Worm (Caenorhabditis elegans) whole organism, midembryonic: ENCODE data around the gene Y43F8C.23.

Experiments
- T22C8.4 ChIP-seq: fragments of 200-800 bp; sonication (Bioruptor generic); IDR thresholded peaks from 2 replicates; pipeline ENCODE4 v1.3.6; 2022; ENCODE audit warnings: missing genetic modification characterization, missing compliant biosample characterization
- cog-1 ChIP-seq: sonication (generic microtip); optimal IDR thresholded peaks from 2 replicates; lab custom pipeline; 2016; ENCODE audit warnings: missing genetic modification characterization, missing compliant biosample characterization
- flt-1 ChIP-seq: fragments of 200-800 bp; sonication (Bioruptor generic); IDR thresholded peaks from 2 replicates; pipeline ENCODE4 v1.3.6; 2022; ENCODE audit warnings: missing genetic modification characterization, missing compliant biosample characterization
- klf-2 ChIP-seq: fragments of 200-800 bp; sonication (Bioruptor generic); conservative IDR thresholded peaks from 2 replicates; pipeline ENCODE4 v1.3.6; 2022; ENCODE audit warnings: missing genetic modification reagents, missing genetic modification characterization, missing compliant biosample characterization
- med-1 ChIP-seq: sonication (generic microtip); optimal IDR thresholded peaks from 2 replicates; lab custom pipeline; 2017; ENCODE audit warnings: missing genetic modification characterization, mild to moderate bottlenecking, missing compliant biosample characterization, antibody characterized with exemption, missing genetic modification reagents; ENCODE audit not compliant: insufficient read depth
- ref-1 ChIP-seq: fragments of 200-800 bp; sonication (Bioruptor generic); conservative IDR thresholded peaks from 2 replicates; pipeline ENCODE4 v1.3.6; 2022; ENCODE audit warnings: missing genetic modification reagents, missing genetic modification characterization, missing compliant biosample characterization
- tab-1 ChIP-seq: fragments of 200-800 bp; sonication (Bioruptor generic); IDR thresholded peaks from 2 replicates; pipeline ENCODE4 v1.3.6; 2022; ENCODE audit warnings: missing genetic modification characterization, missing compliant biosample characterization
- ztf-23 ChIP-seq: fragments of 200-800 bp; sonication (Bioruptor generic); IDR thresholded peaks from 2 replicates; pipeline ENCODE4 v1.3.6; 2022; ENCODE audit warnings: missing genetic modification reagents, missing genetic modification characterization, missing compliant biosample characterization
- ztf-29 ChIP-seq: fragments of 200-800 bp; sonication (Bioruptor generic); IDR thresholded peaks from 2 replicates; pipeline ENCODE4 v1.3.6; 2022; ENCODE audit warnings: missing genetic modification reagents, missing genetic modification characterization, missing compliant biosample characterization

Y43F8C.23 gene

ce11 chrV:19691271-19691886 lies 20.2 kb downstream of the Y43F8C.23 start:
- no peak for TF ChIP-seq cog-1 (tag; lab: Kevin White, UChicago)
- no peak for TF ChIP-seq ztf-23 (GFP tag; lab: Robert Waterston, UW)
- peak; percentile 76 for TF ChIP-seq T22C8.4 (GFP tag; lab: Robert Waterston, UW)

ce11 chrV:19674543-19674942 lies 37.0 kb downstream of the Y43F8C.23 start, which contains the start of gene mrp-7:
mrp-7 (plus strand) TSS chrV:19674843.
- TF ChIP-seq ztf-29 (GFP tag; lab: Robert Waterston, UW): no peak
- no peak for TF ChIP-seq med-1 (GFP tag; lab: Kevin White, UChicago)
- no peak for TF ChIP-seq tab-1
- no peak for TF ChIP-seq flt-1 (GFP tag; lab: Robert Waterston, UW)
- no peak for TF ChIP-seq ref-1 (GFP tag; lab: Robert Waterston, UW)
- no peak for TF ChIP-seq T22C8.4 (GFP tag; lab: Robert Waterston, UW)
- no peak for TF ChIP-seq cog-1 (tag; lab: Kevin White, UChicago)
- TF ChIP-seq klf-2: no peak
- TF ChIP-seq ztf-23 (GFP tag; lab: Robert Waterston, UW): no peak

ce11 chrV:19673298-19673903 lies 38.1 kb downstream of the Y43F8C.23 start:
- TF ChIP-seq med-1 (GFP tag; lab: Kevin White, UChicago) (no peak), ztf-29 (GFP tag; lab: Robert Waterston, UW) (no peak), tab-1 (no peak), klf-2 (no peak), cog-1 (tag; lab: Kevin White, UChicago) (no peak), ref-1 (GFP tag; lab: Robert Waterston, UW) (no peak), ztf-23 (GFP tag; lab: Robert Waterston, UW) (no peak), T22C8.4 (GFP tag; lab: Robert Waterston, UW) (no peak)

- no peak for TF ChIP-seq ztf-23 (GFP tag; lab: Robert Waterston, UW)
- TF ChIP-seq ztf-29 (GFP tag; lab: Robert Waterston, UW): no peak
- no peak for TF ChIP-seq flt-1 (GFP tag; lab: Robert Waterston, UW)
- no peak for TF ChIP-seq klf-2
- TF ChIP-seq ref-1 (GFP tag; lab: Robert Waterston, UW): no peak
Measured at ce11 chrV:19672357-19672756, 39.2 kb downstream of the Y43F8C.23 start.

ce11 chrV:19671816-19672215 lies 39.7 kb downstream of the Y43F8C.23 start:
- TF ChIP-seq med-1 (GFP tag; lab: Kevin White, UChicago) (no peak), tab-1 (no peak), klf-2 (no peak), cog-1 (tag; lab: Kevin White, UChicago) (no peak), T22C8.4 (GFP tag; lab: Robert Waterston, UW) (no peak), ztf-23 (GFP tag; lab: Robert Waterston, UW) (no peak), ztf-29 (GFP tag; lab: Robert Waterston, UW) (no peak)

- TF ChIP-seq ztf-23 (GFP tag; lab: Robert Waterston, UW) (no peak), klf-2 (no peak), ztf-29 (GFP tag; lab: Robert Waterston, UW) (no peak), med-1 (GFP tag; lab: Kevin White, UChicago) (no peak), T22C8.4 (GFP tag; lab: Robert Waterston, UW) (no peak), ref-1 (GFP tag; lab: Robert Waterston, UW) (no peak), flt-1 (GFP tag; lab: Robert Waterston, UW) (no peak), tab-1 (no peak), cog-1 (tag; lab: Kevin White, UChicago) (no peak)
Measured at ce11 chrV:19670866-19671265, 40.7 kb downstream of the Y43F8C.23 start.

ce11 chrV:19669959-19670358 lies 41.6 kb downstream of the Y43F8C.23 start, which contains the start of gene Y43F8C.11:
Y43F8C.11 (plus strand) TSS chrV:19670259.
- TF ChIP-seq flt-1 (GFP tag; lab: Robert Waterston, UW) (no peak), ref-1 (GFP tag; lab: Robert Waterston, UW) (no peak), cog-1 (tag; lab: Kevin White, UChicago) (no peak), T22C8.4 (GFP tag; lab: Robert Waterston, UW) (no peak), klf-2 (no peak), med-1 (GFP tag; lab: Kevin White, UChicago) (no peak), ztf-23 (GFP tag; lab: Robert Waterston, UW) (no peak), ztf-29 (GFP tag; lab: Robert Waterston, UW) (no peak), tab-1 (no peak)

- no peak for TF ChIP-seq cog-1 (tag; lab: Kevin White, UChicago)
- no peak for TF ChIP-seq ref-1 (GFP tag; lab: Robert Waterston, UW)
- no peak for TF ChIP-seq T22C8.4 (GFP tag; lab: Robert Waterston, UW)
- TF ChIP-seq ztf-29 (GFP tag; lab: Robert Waterston, UW): no peak
- no peak for TF ChIP-seq klf-2
- no peak for TF ChIP-seq med-1 (GFP tag; lab: Kevin White, UChicago)
- TF ChIP-seq ztf-23 (GFP tag; lab: Robert Waterston, UW): no peak
- no peak for TF ChIP-seq flt-1 (GFP tag; lab: Robert Waterston, UW)
- no peak for TF ChIP-seq tab-1
Measured at ce11 chrV:19668213-19668612, 43.3 kb downstream of the Y43F8C.23 start.

ce11 chrV:19667716-19668115 lies 43.8 kb downstream of the Y43F8C.23 start:
- TF ChIP-seq tab-1 (no peak), cog-1 (tag; lab: Kevin White, UChicago) (no peak), flt-1 (GFP tag; lab: Robert Waterston, UW) (no peak), klf-2 (no peak), med-1 (GFP tag; lab: Kevin White, UChicago) (no peak), ztf-29 (GFP tag; lab: Robert Waterston, UW) (no peak), T22C8.4 (GFP tag; lab: Robert Waterston, UW) (no peak), ref-1 (GFP tag; lab: Robert Waterston, UW) (no peak)
